Worm (Caenorhabditis elegans): ENCODE measurements around the gene Y73C8C.4.
"Not testable (repeated sequence)": the region's sequence is repeated elsewhere in the genome, so short reads cannot be mapped to it uniquely, and the experiment has no call there.

Gene Y73C8C.4

DNA sequence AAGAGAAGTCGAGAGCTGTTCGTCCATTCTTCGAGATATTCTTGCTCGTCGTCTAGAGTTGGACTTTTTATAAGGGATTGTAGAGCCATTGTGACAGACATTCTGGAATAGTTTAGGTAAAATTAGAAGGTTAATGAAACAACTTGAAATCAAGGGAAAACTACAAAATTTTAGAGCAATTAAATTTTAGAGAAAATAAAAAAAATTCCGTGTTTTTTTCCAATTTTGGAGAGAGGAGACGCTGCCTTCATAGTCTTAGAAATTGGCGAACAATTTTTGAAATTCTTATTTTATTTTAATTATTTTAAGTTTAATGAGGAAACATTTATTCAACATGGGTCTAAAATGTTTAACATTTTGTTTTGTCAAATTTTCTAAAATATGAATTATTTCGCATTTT, 30.4 kb downstream of the Y73C8C.4 start, which contains the start of gene C50H11.13:
C50H11.13 (minus strand) TSS at position 101 of the 400 bp plus-strand sequence.
- no peak for TF ChIP-seq W03F9.2 (tag; optimal IDR thresholded peaks at IDR 0.05)
- TF ChIP-seq him-1 (tag; optimal IDR thresholded peaks at IDR 0.05): no peak
- TF ChIP-seq dao-5 (tag; optimal IDR thresholded peaks at IDR 0.05): no peak

DNA sequence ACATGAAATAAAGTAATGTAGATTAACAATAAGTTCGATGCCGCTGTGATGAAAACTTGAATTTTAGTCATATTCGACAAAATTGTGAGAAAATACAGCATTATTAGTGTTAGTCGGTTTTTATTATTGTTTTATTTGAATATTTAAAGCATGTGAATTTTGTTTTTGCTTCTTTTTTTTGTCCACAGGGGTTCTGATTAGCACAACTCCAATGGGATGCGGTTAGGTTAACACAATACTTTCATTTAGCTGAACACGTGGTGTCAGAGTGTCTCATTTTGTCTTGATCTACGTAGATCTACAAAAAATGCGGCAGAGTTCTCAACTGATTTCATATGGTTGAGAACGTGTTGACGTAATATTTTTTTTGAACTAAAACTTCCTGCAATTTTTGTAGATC, 32.8 kb downstream of the Y73C8C.4 start, which contains the start of gene str-40:
str-40 (minus strand) TSS at position 101 of the 400 bp plus-strand sequence.
- TF ChIP-seq him-1 (tag; optimal IDR thresholded peaks at IDR 0.05): no peak
- TF ChIP-seq dao-5 (tag; optimal IDR thresholded peaks at IDR 0.05): no peak
- TF ChIP-seq W03F9.2 (tag; optimal IDR thresholded peaks at IDR 0.05): no peak

DNA sequence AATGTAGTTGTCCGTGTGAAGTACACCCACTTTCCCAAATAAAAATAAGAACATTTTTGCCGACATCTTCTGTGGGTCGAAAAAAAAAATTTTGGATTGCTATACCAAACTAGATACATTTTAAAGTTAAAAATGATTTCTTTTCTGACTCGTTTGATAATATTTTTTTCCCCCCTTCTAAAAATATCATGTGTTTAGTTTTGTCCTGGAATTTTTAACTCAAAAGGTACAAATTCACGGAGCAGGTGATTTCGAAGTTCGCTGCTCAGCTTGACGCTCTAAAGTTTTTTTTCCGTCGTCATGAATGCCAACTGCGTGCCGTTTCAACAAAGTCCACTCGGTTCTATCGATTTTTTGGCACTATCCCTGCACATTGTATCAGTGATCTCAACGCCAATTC, 36.0 kb downstream of the Y73C8C.4 start, which contains the start of gene srh-185:
srh-185 (plus strand) TSS at position 301 of the 400 bp plus-strand sequence.
- TF ChIP-seq W03F9.2 (tag; optimal IDR thresholded peaks at IDR 0.05) (no peak), dao-5 (tag; optimal IDR thresholded peaks at IDR 0.05) (no peak), him-1 (tag; optimal IDR thresholded peaks at IDR 0.05) (no peak)

DNA sequence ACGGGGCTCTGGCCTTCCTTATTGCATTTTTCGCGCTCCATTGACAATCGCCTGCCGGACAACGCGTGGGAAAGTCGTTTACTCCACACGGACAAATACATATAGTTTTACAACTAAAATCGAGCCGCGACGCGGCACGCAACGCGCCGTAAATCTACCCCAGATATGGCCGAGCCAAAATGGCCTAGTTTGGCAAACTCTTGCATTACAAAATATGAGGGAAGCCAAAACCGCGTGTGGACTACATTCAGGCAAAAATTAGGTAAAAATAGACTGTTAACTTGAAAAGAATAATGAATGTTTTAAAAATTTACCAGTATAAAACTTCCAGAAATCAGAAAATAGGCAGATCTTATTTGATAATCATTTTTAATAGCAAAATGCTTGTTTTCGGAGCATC, 37.5 kb downstream of the Y73C8C.4 start, which contains the start of gene srt-16:
srt-16 (minus strand) TSS at position 101 of the 400 bp plus-strand sequence.
- not testable (repeated sequence) for TF ChIP-seq dao-5, W03F9.2, him-1 (tag; optimal IDR thresholded peaks at IDR 0.05)

DNA sequence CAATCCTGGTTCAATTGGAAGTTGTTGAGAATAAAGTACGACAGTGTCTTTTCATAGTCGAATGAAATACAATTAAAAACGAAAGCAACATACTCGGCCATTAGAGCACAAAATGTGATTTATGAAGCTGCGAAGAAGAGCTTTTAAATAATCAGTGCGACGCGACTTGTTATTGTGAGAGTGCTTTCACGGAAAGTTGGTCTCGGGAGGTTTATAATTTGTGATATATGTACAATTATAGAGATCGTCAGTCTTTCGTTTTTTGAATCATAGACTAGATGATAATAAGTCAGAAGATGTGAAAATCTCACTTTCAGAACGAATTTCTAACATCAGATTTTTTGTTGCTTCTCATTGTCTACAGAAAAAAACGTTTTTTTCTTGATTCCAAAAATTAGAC, 39.9 kb downstream of the Y73C8C.4 start, which contains the start of gene srt-15:
srt-15 (minus strand) TSS at position 101 of the 400 bp plus-strand sequence.
- no peak for TF ChIP-seq dao-5 (tag; optimal IDR thresholded peaks at IDR 0.05)

DNA sequence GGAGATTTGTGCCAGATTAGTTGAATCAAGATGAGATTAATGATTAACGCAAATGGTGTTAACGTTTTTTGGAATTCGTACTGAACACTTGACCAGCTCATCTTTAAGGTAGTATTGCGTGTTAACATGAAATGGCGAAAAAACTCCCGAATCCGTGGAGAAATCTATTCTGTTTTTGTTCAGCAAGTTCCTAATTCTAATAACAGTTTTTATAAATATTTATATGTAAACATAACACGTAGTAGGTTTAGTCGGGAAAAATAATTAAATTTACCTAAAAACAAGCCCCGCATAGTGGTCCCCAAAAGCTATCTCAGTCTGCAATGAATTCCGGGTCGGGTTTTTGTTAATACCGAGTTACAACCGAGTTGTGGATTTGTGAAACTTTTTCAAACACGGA, 43.0 kb downstream of the Y73C8C.4 start, which contains the start of gene str-244:
str-244 (minus strand) TSS at position 101 of the 400 bp plus-strand sequence.
- no peak for TF ChIP-seq dao-5 (tag; optimal IDR thresholded peaks at IDR 0.05)
- TF ChIP-seq W03F9.2 (tag; optimal IDR thresholded peaks at IDR 0.05): no peak
- no peak for TF ChIP-seq him-1 (tag; optimal IDR thresholded peaks at IDR 0.05)

DNA sequence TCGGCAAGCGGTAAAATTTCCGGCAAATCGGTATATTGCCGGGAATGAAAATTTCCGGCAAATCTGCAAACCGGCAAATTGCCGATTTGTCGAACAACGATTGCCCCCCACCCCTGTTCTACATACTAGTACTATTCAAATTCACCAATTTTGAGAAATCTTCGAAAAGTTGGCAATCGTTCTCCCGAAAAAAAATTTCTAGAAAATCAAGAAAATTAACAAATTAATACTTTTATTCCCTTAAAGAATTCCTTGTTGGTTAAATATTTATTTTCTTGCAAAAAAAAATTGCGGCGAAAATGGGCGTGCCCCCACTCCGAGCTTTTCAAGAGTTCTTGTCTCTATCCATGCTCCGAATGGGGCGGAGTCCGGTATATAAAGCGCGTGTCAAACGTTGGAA, 47.7 kb downstream of the Y73C8C.4 start, which contains the start of gene C50H11.8:
C50H11.8 (plus strand) TSS at position 301 of the 400 bp plus-strand sequence.
- TF ChIP-seq him-1 (tag; optimal IDR thresholded peaks at IDR 0.05) (no peak), dao-5 (tag; optimal IDR thresholded peaks at IDR 0.05) (no peak), W03F9.2 (tag; optimal IDR thresholded peaks at IDR 0.05) (no peak)

All from whole organism, L4/young adult.